Fruit fly (Drosophila melanogaster) whole organism, prepupa: ENCODE data around the gene SWIP.

ENCODE experiments used
- Blimp-1 ChIP-seq: fragments of 200-800 bp; sonication (Bioruptor generic); optimal IDR thresholded peaks from 3 replicates; lab custom pipeline; 2017; ENCODE audit warnings: missing biosample characterization, missing genetic modification characterization, mild to moderate bottlenecking, moderate library complexity, missing genetic modification reagents
- CG10631 ChIP-seq: fragments of 200-800 bp; sonication (Bioruptor generic); optimal IDR thresholded peaks from 2 replicates; lab custom pipeline; 2016; ENCODE audit warnings: missing biosample characterization, missing genetic modification characterization
- CG11294 ChIP-seq: fragments of 200-800 bp; sonication (Bioruptor generic); IDR thresholded peaks from 2 replicates; pipeline ENCODE4 v1.3.6; 2022; ENCODE audit warnings: missing biosample characterization, missing genetic modification characterization
- CG11762 ChIP-seq: fragments of 200-800 bp; sonication (Bioruptor generic); optimal IDR thresholded peaks from 3 replicates; lab custom pipeline; 2016; ENCODE audit warnings: missing biosample characterization, missing genetic modification characterization; ENCODE audit not compliant: insufficient read depth
- CG15336 ChIP-seq: fragments of 200-800 bp; sonication (Bioruptor generic); IDR thresholded peaks from 2 replicates; pipeline ENCODE4 v1.3.6; 2022; ENCODE audit warnings: missing biosample characterization, missing genetic modification characterization
- CG1621 ChIP-seq: fragments of 200-800 bp; sonication (Bioruptor generic); optimal IDR thresholded peaks from 3 replicates; lab custom pipeline; 2018; ENCODE audit warnings: missing biosample characterization, mild to moderate bottlenecking, missing genetic modification characterization
- CG16779 ChIP-seq: fragments of 200-800 bp; sonication (Bioruptor generic); optimal IDR thresholded peaks from 3 replicates; lab custom pipeline; 2017; ENCODE audit warnings: missing biosample characterization, mild to moderate bottlenecking, missing genetic modification characterization
- CG3032 ChIP-seq: fragments of 200-800 bp; optimal IDR thresholded peaks from 2 replicates; lab custom pipeline; 2019; ENCODE audit warnings: missing biosample characterization, mild to moderate bottlenecking, missing genetic modification characterization, moderate library complexity
- CG3919 ChIP-seq: fragments of 200-800 bp; sonication (Bioruptor generic); optimal IDR thresholded peaks from 3 replicates; lab custom pipeline; 2016; ENCODE audit warnings: missing biosample characterization, missing genetic modification characterization
- CG4318 ChIP-seq: fragments of 200-800 bp; sonication (Bioruptor generic); optimal IDR thresholded peaks from 3 replicates; lab custom pipeline; 2017; ENCODE audit warnings: missing biosample characterization, mild to moderate bottlenecking, missing genetic modification characterization
- CG6792 ChIP-seq: fragments of 200-800 bp; sonication (Bioruptor generic); optimal IDR thresholded peaks from 3 replicates; lab custom pipeline; 2016; ENCODE audit warnings: missing biosample characterization, missing genetic modification characterization
- CG6808 ChIP-seq: fragments of 200-800 bp; sonication (Bioruptor generic); optimal IDR thresholded peaks from 3 replicates; lab custom pipeline; 2017; ENCODE audit warnings: missing biosample characterization, missing genetic modification characterization, mild to moderate bottlenecking, moderate library complexity, missing genetic modification reagents
- CG6854 ChIP-seq: fragments of 200-800 bp; sonication (Bioruptor generic); optimal IDR thresholded peaks from 2 replicates; lab custom pipeline; 2017; ENCODE audit warnings: missing biosample characterization, mild to moderate bottlenecking, missing genetic modification characterization
- CG8119 ChIP-seq: fragments of 200-800 bp; sonication (Bioruptor generic); IDR thresholded peaks from 3 replicates; pipeline ENCODE4 v1.3.6; 2022; ENCODE audit warnings: missing biosample characterization, missing genetic modification characterization
- CG8319 ChIP-seq: fragments of 200-800 bp; sonication (Bioruptor generic); optimal IDR thresholded peaks from 3 replicates; lab custom pipeline; 2016; ENCODE audit warnings: missing biosample characterization, missing genetic modification characterization
- CG8632 ChIP-seq: fragments of 200-800 bp; sonication (Bioruptor generic); optimal IDR thresholded peaks from 3 replicates; lab custom pipeline; 2016; ENCODE audit warnings: missing biosample characterization, missing genetic modification characterization
- CG9139 ChIP-seq: fragments of 200-800 bp; sonication (Bioruptor generic); optimal IDR thresholded peaks from 3 replicates; lab custom pipeline; 2017; ENCODE audit warnings: missing biosample characterization, mild to moderate bottlenecking, missing genetic modification characterization
- Eip78C ChIP-seq: fragments of 200-800 bp; sonication (Bioruptor generic); peaks from one replicate; lab custom pipeline; 2016; ENCODE audit warnings: missing biosample characterization, missing genetic modification characterization
- Ets96B ChIP-seq: fragments of 200-800 bp; optimal IDR thresholded peaks from 2 replicates; lab custom pipeline; 2019; ENCODE audit warnings: missing biosample characterization, mild to moderate bottlenecking, missing genetic modification characterization, moderate library complexity
- Gug ChIP-seq: fragments of 200-800 bp; sonication (Bioruptor generic); IDR thresholded peaks from 2 replicates; pipeline ENCODE4 v1.3.6; 2022; ENCODE audit warnings: missing biosample characterization, missing genetic modification characterization
- Hr38 ChIP-seq: sonication (Bioruptor generic); optimal IDR thresholded peaks from 2 replicates; lab custom pipeline; 2016; ENCODE audit warnings: missing biosample characterization, missing genetic modification characterization
- Hr4 ChIP-seq: fragments of 200-800 bp; sonication (Bioruptor generic); optimal IDR thresholded peaks from 3 replicates; lab custom pipeline; 2016; ENCODE audit warnings: missing biosample characterization, missing genetic modification characterization
- Met ChIP-seq: fragments of 200-800 bp; sonication (Bioruptor generic); optimal IDR thresholded peaks from 3 replicates; lab custom pipeline; 2016; ENCODE audit warnings: missing biosample characterization, missing genetic modification characterization
- OdsH ChIP-seq: fragments of 200-800 bp; sonication (Bioruptor generic); optimal IDR thresholded peaks from 3 replicates; lab custom pipeline; 2016; ENCODE audit warnings: missing biosample characterization, missing genetic modification characterization
- Smox ChIP-seq: fragments of 200-800 bp; sonication (Bioruptor generic); optimal IDR thresholded peaks from 3 replicates; lab custom pipeline; 2016; ENCODE audit warnings: missing biosample characterization, missing genetic modification characterization
- Sox102F ChIP-seq: fragments of 200-800 bp; sonication (Bioruptor generic); optimal IDR thresholded peaks from 2 replicates; lab custom pipeline; 2016; ENCODE audit warnings: missing biosample characterization, mild to moderate bottlenecking, missing genetic modification characterization
- Sox14 ChIP-seq: fragments of 200-800 bp; sonication (Bioruptor generic); optimal IDR thresholded peaks from 3 replicates; lab custom pipeline; 2016; ENCODE audit warnings: missing biosample characterization, missing genetic modification characterization
- Sox15 ChIP-seq: fragments of 200-800 bp; sonication (Bioruptor generic); optimal IDR thresholded peaks from 3 replicates; lab custom pipeline; 2016; ENCODE audit warnings: missing biosample characterization, missing genetic modification characterization
- achi ChIP-seq: fragments of 200-800 bp; sonication (Bioruptor generic); optimal IDR thresholded peaks from 3 replicates; lab custom pipeline; 2016; ENCODE audit warnings: missing biosample characterization, missing genetic modification characterization
- acj6 ChIP-seq: fragments of 200-800 bp; sonication (Bioruptor generic); optimal IDR thresholded peaks from 3 replicates; lab custom pipeline; 2016; ENCODE audit warnings: missing biosample characterization, missing genetic modification characterization
- cyc ChIP-seq: fragments of 200-800 bp; sonication (Bioruptor generic); optimal IDR thresholded peaks from 3 replicates; lab custom pipeline; 2016; ENCODE audit warnings: missing biosample characterization, missing genetic modification characterization
- dac ChIP-seq: fragments of 200-800 bp; sonication (Bioruptor generic); optimal IDR thresholded peaks from 2 replicates; lab custom pipeline; 2017; ENCODE audit warnings: missing biosample characterization, mild to moderate bottlenecking, missing genetic modification characterization
- eg ChIP-seq: fragments of 200-800 bp; sonication (Bioruptor generic); IDR thresholded peaks from 3 replicates; pipeline ENCODE4 v1.3.6; 2022; ENCODE audit warnings: missing biosample characterization, missing genetic modification characterization
- esn ChIP-seq: fragments of 200-800 bp; sonication (Bioruptor generic); optimal IDR thresholded peaks from 2 replicates; lab custom pipeline; 2016; ENCODE audit warnings: missing biosample characterization, mild to moderate bottlenecking, missing genetic modification characterization, moderate library complexity
- fd59A ChIP-seq: fragments of 200-800 bp; sonication (Bioruptor generic); optimal IDR thresholded peaks from 2 replicates; lab custom pipeline; 2017; ENCODE audit warnings: missing biosample characterization, mild to moderate bottlenecking, missing genetic modification characterization, missing genetic modification reagents
- fkh ChIP-seq: fragments of 200-800 bp; sonication (Bioruptor generic); optimal IDR thresholded peaks from 3 replicates; lab custom pipeline; 2017; ENCODE audit warnings: missing biosample characterization, mild to moderate bottlenecking, missing genetic modification characterization, moderate library complexity
- lz ChIP-seq: fragments of 200-800 bp; sonication (Bioruptor generic); optimal IDR thresholded peaks from 3 replicates; lab custom pipeline; 2016; ENCODE audit warnings: missing biosample characterization, missing genetic modification characterization
- net ChIP-seq: fragments of 200-800 bp; sonication (Bioruptor generic); optimal IDR thresholded peaks from 3 replicates; lab custom pipeline; 2016; ENCODE audit warnings: missing biosample characterization, missing genetic modification characterization
- pdm3 ChIP-seq: fragments of 200-800 bp; sonication (Bioruptor generic); optimal IDR thresholded peaks from 3 replicates; lab custom pipeline; 2016; ENCODE audit warnings: missing biosample characterization, missing genetic modification characterization
- salr ChIP-seq, 2 experiments: fragments of 200-800 bp; sonication (Bioruptor generic); optimal IDR thresholded peaks; 3 replicates each; lab custom pipeline; 2016 to 2018; ENCODE audit warnings: missing biosample characterization in 2 of 2, missing genetic modification characterization in 2 of 2, mild to moderate bottlenecking in 1 of 2
- spab ChIP-seq: fragments of 200-800 bp; sonication (Bioruptor generic); optimal IDR thresholded peaks from 2 replicates; lab custom pipeline; 2017; ENCODE audit warnings: missing biosample characterization, mild to moderate bottlenecking, missing genetic modification characterization, missing genetic modification reagents
- ss ChIP-seq, 2 experiments: fragments of 200-800 bp; sonication (Bioruptor generic); optimal IDR thresholded peaks; 2 replicates in 1 of 2; 3 replicates in 1 of 2; lab custom pipeline; 2017 to 2018; ENCODE audit warnings: mild to moderate bottlenecking in 2 of 2, missing biosample characterization in 2 of 2, missing genetic modification characterization in 2 of 2, moderate library complexity in 1 of 2
- svp ChIP-seq: fragments of 200-800 bp; sonication (Bioruptor generic); peaks from one replicate; lab custom pipeline; 2016; ENCODE audit warnings: missing biosample characterization, missing genetic modification characterization
- topi ChIP-seq: fragments of 200-800 bp; sonication (Bioruptor generic); optimal IDR thresholded peaks from 3 replicates; lab custom pipeline; 2016; ENCODE audit warnings: missing biosample characterization, missing genetic modification characterization
- vri ChIP-seq: fragments of 200-800 bp; sonication (Bioruptor generic); optimal IDR thresholded peaks from 3 replicates; lab custom pipeline; 2016; ENCODE audit warnings: missing biosample characterization, mild to moderate bottlenecking, missing genetic modification characterization

Gene SWIP

dm6 chrX:16313078-16313875, at the start of gene SWIP, which contains the start of gene CG9915:
Gene SWIP (plus strand): TSS chrX:16313709.
Gene CG9915 (minus strand): TSS chrX:16313138.
- TF ChIP-seq CG9139 (no peak), dac (no peak), Sox15 (GFP tag; lab: Kevin White, UChicago) (no peak), cyc (no peak), CG1621 (tag; lab: Kevin White, UChicago) (no peak), Eip78C (GFP tag; lab: Kevin White, UChicago) (peak; percentile 74), Hr4 (no peak), acj6 (no peak), spab (GFP tag; lab: Kevin White, UChicago) (no peak), CG3032 (tag; lab: Kevin White, UChicago) (peak; percentile 7), lz (GFP tag; lab: Kevin White, UChicago) (no peak), Smox (no peak), svp (GFP tag; lab: Kevin White, UChicago) (no peak), CG11294 (GFP tag; lab: Robert Waterston, UW) (no peak), Sox14 (GFP tag; lab: Kevin White, UChicago) (no peak), Sox102F (no peak), fkh (peak; percentile 53), salr (GFP tag; optimal IDR thresholded peaks at IDR 0.05; lab: Kevin White, UChicago) (no peak), CG11762 (GFP tag; lab: Kevin White, UChicago) (no peak), pdm3 (GFP tag; lab: Kevin White, UChicago) (no peak), CG15336 (GFP tag; lab: Robert Waterston, UW) (no peak), CG4318 (GFP tag; lab: Kevin White, UChicago) (no peak), Hr38 (no peak), esn (GFP tag; lab: Kevin White, UChicago) (peak; percentile 23), CG16779 (tag; lab: Kevin White, UChicago) (no peak), CG6792 (GFP tag; lab: Kevin White, UChicago) (no peak), fd59A (GFP tag; lab: Kevin White, UChicago) (no peak), CG8119 (GFP tag; lab: Robert Waterston, UW) (no peak), CG8632 (no peak), CG6854 (GFP tag; lab: Kevin White, UChicago) (no peak), CG3919 (GFP tag; lab: Kevin White, UChicago) (no peak), Gug (no peak)

- no peak for TF ChIP-seq CG11762 (GFP tag; lab: Kevin White, UChicago)
- no peak for TF ChIP-seq CG15336 (GFP tag; lab: Robert Waterston, UW)
- no peak for TF ChIP-seq CG6854 (GFP tag; lab: Kevin White, UChicago)
- TF ChIP-seq CG8632, result no peak
- no peak for TF ChIP-seq lz (GFP tag; lab: Kevin White, UChicago)
- TF ChIP-seq Sox102F, result no peak
- no peak for TF ChIP-seq cyc
These were observed 47.1 kb upstream of the SWIP start, which contains the start of gene CG12507 for dm6 chrX:16266437-16266836. Gene CG12507 (minus strand): TSS chrX:16266537.

dm6 chrX:16270795-16271194, 42.7 kb upstream of the SWIP start, which contains the start of gene Mfe2:
Gene Mfe2 (plus strand): TSS chrX:16270951.
- TF ChIP-seq Ets96B (tag; lab: Kevin White, UChicago) (peak; percentile 24), Sox14 (GFP tag; lab: Kevin White, UChicago) (peak; percentile 17), OdsH (GFP tag; lab: Kevin White, UChicago) (no peak), vri (GFP tag; lab: Kevin White, UChicago) (peak; percentile 37), lz (GFP tag; lab: Kevin White, UChicago) (peak; percentile 12), CG10631 (GFP tag; lab: Kevin White, UChicago) (peak; percentile 28), pdm3 (GFP tag; lab: Kevin White, UChicago) (no peak), dac (no peak), CG1621 (tag; lab: Kevin White, UChicago) (peak; percentile 62), topi (GFP tag; lab: Kevin White, UChicago) (peak; percentile 52), cyc (peak; percentile 35), ss (GFP tag; optimal IDR thresholded peaks at IDR 0.05; lab: Kevin White, UChicago) (peak; percentile 84 to 85), CG15336 (GFP tag; lab: Robert Waterston, UW) (0 out of 2 replicates have a peak, but pooled peaks have one; percentile 35), CG6854 (GFP tag; lab: Kevin White, UChicago) (peak; percentile 49), net (GFP tag; lab: Kevin White, UChicago) (peak; percentile 50), CG6808 (peak; percentile 52), CG11294 (GFP tag; lab: Robert Waterston, UW) (no peak), Blimp-1 (GFP tag; lab: Kevin White, UChicago) (no peak), CG8319 (GFP tag; lab: Kevin White, UChicago) (no peak), Smox (no peak), acj6 (no peak), Sox102F (no peak), Met (GFP tag; lab: Kevin White, UChicago) (peak; percentile 6), achi (GFP tag; lab: Kevin White, UChicago) (no peak), spab (GFP tag; lab: Kevin White, UChicago) (peak; percentile 31), eg (peak; percentile 43; the same call in 1 of the 3 replicates)
